Worm (Caenorhabditis elegans) whole organism, early embryonic: Measurements from ENCODE around the gene oac-5.

Experiments used
- ama-1 ChIP-seq: fragments of 150-350 bp; optimal IDR thresholded peaks from 2 replicates; lab custom pipeline; 2014
- ceh-13 ChIP-seq: fragments of 200-800 bp; sonication (Bioruptor generic); optimal IDR thresholded peaks from 2 replicates; lab custom pipeline; 2018; ENCODE audit warnings: mild to moderate bottlenecking, missing genetic modification characterization, missing compliant biosample characterization
- ceh-36 ChIP-seq: sonication (generic microtip); optimal IDR thresholded peaks from 2 replicates; lab custom pipeline; 2016; ENCODE audit warnings: missing genetic modification characterization, inconsistent platforms, missing compliant biosample characterization
- flt-1 ChIP-seq: fragments of 200-800 bp; sonication (Bioruptor generic); IDR thresholded peaks from 2 replicates; pipeline ENCODE4 v1.3.6; 2022; ENCODE audit warnings: missing genetic modification characterization, missing compliant biosample characterization
- pes-1 ChIP-seq: fragments of 200-800 bp; sonication (Bioruptor generic); IDR thresholded peaks from 2 replicates; pipeline ENCODE4 v1.3.6; 2022; ENCODE audit warnings: missing genetic modification reagents, missing genetic modification characterization, missing compliant biosample characterization
- sea-1 ChIP-seq: fragments of 200-800 bp; sonication (Bioruptor generic); conservative IDR thresholded peaks from 2 replicates; pipeline ENCODE4 v1.3.6; 2022; ENCODE audit warnings: missing genetic modification characterization, missing compliant biosample characterization
- tbx-37 ChIP-seq: fragments of 200-800 bp; sonication (Bioruptor generic); conservative IDR thresholded peaks from 2 replicates; pipeline ENCODE4 v1.3.6; 2022; ENCODE audit warnings: missing genetic modification reagents, missing genetic modification characterization, missing compliant biosample characterization
- tra-4 ChIP-seq: sonication (generic microtip); optimal IDR thresholded peaks from 2 replicates; lab custom pipeline; 2017; ENCODE audit warnings: missing genetic modification characterization, missing compliant biosample characterization

DNA sequence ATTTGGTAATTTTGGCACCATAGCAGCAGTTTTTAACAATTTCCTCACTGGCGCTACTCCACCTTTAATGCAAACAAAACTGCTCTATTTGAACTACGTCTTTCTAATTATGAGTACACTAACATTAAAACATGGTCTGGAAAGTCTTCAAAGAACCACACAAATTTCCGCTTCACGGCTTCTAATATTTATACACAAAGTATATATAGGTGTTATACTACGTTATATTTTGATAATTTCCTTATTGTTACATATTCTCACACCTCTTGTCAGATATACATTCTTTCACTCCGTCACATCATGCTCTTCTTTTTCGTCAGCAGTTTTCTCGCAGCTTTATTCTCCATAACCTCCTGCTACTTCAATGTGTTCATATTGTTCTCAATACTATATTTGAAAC lies 7.8 kb downstream of the oac-5 start, which contains the start of gene srbc-82:
- TF ChIP-seq pes-1 (GFP tag; lab: Robert Waterston, UW) (no peak), ama-1 (lab: Kevin White, UChicago) (no peak), ceh-13 (no peak), flt-1 (no peak), ceh-36 (tag; lab: Kevin White, UChicago) (no peak), tra-4 (tag; lab: Kevin White, UChicago) (no peak), tbx-37 (GFP tag; lab: Robert Waterston, UW) (no peak), sea-1 (GFP tag; lab: Robert Waterston, UW) (no peak)
